Fruit fly (Drosophila melanogaster) whole organism, embryonic: ENCODE measurements around the gene CG32939.

Experiments
- Aef1 ChIP-seq: fragments of 200-800 bp; sonication (Bioruptor generic); IDR thresholded peaks from 3 replicates; pipeline ENCODE4 v1.3.6; 2022; ENCODE audit warnings: missing biosample characterization, missing genetic modification characterization
- Awh ChIP-seq: fragments of 200-800 bp; sonication (Bioruptor generic); IDR thresholded peaks from 2 replicates; pipeline ENCODE4, ENCODE4 v1.3.6; 2022; ENCODE audit warnings: missing biosample characterization, missing genetic modification characterization
- B-H1 ChIP-seq: fragments of 200-800 bp; sonication (Bioruptor generic); IDR thresholded peaks from 3 replicates; pipeline ENCODE4 v1.3.6; 2022; ENCODE audit warnings: missing biosample characterization, missing genetic modification characterization
- CG10147 ChIP-seq: fragments of 200-800 bp; sonication (Bioruptor generic); optimal IDR thresholded peaks from 2 replicates; lab custom pipeline; 2019; ENCODE audit warnings: missing biosample characterization, mild to moderate bottlenecking, missing genetic modification characterization, moderate library complexity
- CG10274 ChIP-seq: fragments of 200-800 bp; sonication (Bioruptor generic); optimal IDR thresholded peaks from 3 replicates; lab custom pipeline; 2017; ENCODE audit warnings: missing biosample characterization, mild to moderate bottlenecking, missing genetic modification characterization
- CG11085 ChIP-seq: fragments of 200-800 bp; sonication (Bioruptor generic); IDR thresholded peaks from 2 replicates; pipeline ENCODE4 v1.3.6; 2022; ENCODE audit warnings: missing biosample characterization, missing genetic modification characterization
- CG11695 ChIP-seq: fragments of 200-800 bp; sonication (Bioruptor generic); IDR thresholded peaks from 3 replicates; pipeline ENCODE4 v1.3.6; 2022; ENCODE audit warnings: missing biosample characterization, missing genetic modification characterization
- CG11723 ChIP-seq: fragments of 200-800 bp; sonication (Bioruptor generic); optimal IDR thresholded peaks from 2 replicates; lab custom pipeline; 2017; ENCODE audit warnings: missing biosample characterization, mild to moderate bottlenecking, missing genetic modification characterization
- CG12104 ChIP-seq: fragments of 200-800 bp; sonication (Bioruptor generic); optimal IDR thresholded peaks from 3 replicates; lab custom pipeline; 2016; ENCODE audit warnings: missing biosample characterization, missing genetic modification characterization
- CG12299 ChIP-seq: fragments of 200-800 bp; sonication (Bioruptor generic); optimal IDR thresholded peaks from 2 replicates; lab custom pipeline; 2018; ENCODE audit warnings: missing biosample characterization, mild to moderate bottlenecking, missing genetic modification characterization
- CG1233 ChIP-seq: fragments of 200-800 bp; sonication (Bioruptor generic); optimal IDR thresholded peaks from 4 replicates; lab custom pipeline; 2018; ENCODE audit warnings: missing biosample characterization, mild to moderate bottlenecking, missing genetic modification characterization
- CG15269 ChIP-seq: fragments of 200-800 bp; sonication (Bioruptor generic); optimal IDR thresholded peaks from 2 replicates; lab custom pipeline; 2018; ENCODE audit warnings: missing biosample characterization, mild to moderate bottlenecking, missing genetic modification characterization, moderate library complexity
- CG15601 ChIP-seq: fragments of 200-800 bp; sonication (Bioruptor generic); optimal IDR thresholded peaks from 3 replicates; lab custom pipeline; 2019; ENCODE audit warnings: missing biosample characterization, mild to moderate bottlenecking, missing genetic modification characterization, moderate library complexity
- CG15696 ChIP-seq: fragments of 200-800 bp; sonication (Bioruptor generic); optimal IDR thresholded peaks from 2 replicates; lab custom pipeline; 2019; ENCODE audit warnings: missing biosample characterization, mild to moderate bottlenecking, missing genetic modification characterization, moderate library complexity
- CG16815 ChIP-seq: fragments of 200-800 bp; sonication (Bioruptor generic); optimal IDR thresholded peaks from 3 replicates; lab custom pipeline; 2017; ENCODE audit warnings: missing biosample characterization, mild to moderate bottlenecking, missing genetic modification characterization
- CG2199 ChIP-seq: fragments of 200-800 bp; sonication (Bioruptor generic); IDR thresholded peaks from 3 replicates; pipeline ENCODE4 v1.3.6; 2022; ENCODE audit warnings: missing biosample characterization, missing genetic modification characterization
- CG31441 ChIP-seq: fragments of 200-800 bp; sonication (Bioruptor generic); IDR thresholded peaks from 2 replicates; pipeline ENCODE4 v1.3.6; 2022; ENCODE audit warnings: missing biosample characterization, missing genetic modification characterization
- CG33213 ChIP-seq: fragments of 200-800 bp; sonication (Bioruptor generic); optimal IDR thresholded peaks from 3 replicates; lab custom pipeline; 2016; ENCODE audit warnings: missing biosample characterization, missing genetic modification characterization
- CG33557 ChIP-seq: fragments of 200-800 bp; sonication (Bioruptor generic); optimal IDR thresholded peaks from 2 replicates; lab custom pipeline; 2019; ENCODE audit warnings: missing biosample characterization, mild to moderate bottlenecking, missing genetic modification characterization, moderate library complexity
- CG3838 ChIP-seq: fragments of 200-800 bp; sonication (Bioruptor generic); optimal IDR thresholded peaks from 3 replicates; lab custom pipeline; 2016; ENCODE audit warnings: missing biosample characterization, missing genetic modification characterization
- CG4707 ChIP-seq: fragments of 200-800 bp; sonication (Bioruptor generic); optimal IDR thresholded peaks from 2 replicates; lab custom pipeline; 2018; ENCODE audit warnings: missing biosample characterization, mild to moderate bottlenecking, missing genetic modification characterization, moderate library complexity
- CG4854 ChIP-seq: fragments of 200-800 bp; sonication (Bioruptor generic); optimal IDR thresholded peaks from 2 replicates; lab custom pipeline; 2016; ENCODE audit warnings: missing biosample characterization, missing genetic modification characterization, inconsistent platforms
- CG7928 ChIP-seq: fragments of 200-800 bp; sonication (Bioruptor generic); optimal IDR thresholded peaks from 2 replicates; lab custom pipeline; 2017; ENCODE audit warnings: missing biosample characterization, mild to moderate bottlenecking, missing genetic modification characterization
- CG8359 ChIP-seq: fragments of 200-800 bp; sonication (Bioruptor generic); optimal IDR thresholded peaks from 2 replicates; lab custom pipeline; 2017; ENCODE audit warnings: missing biosample characterization, mild to moderate bottlenecking, missing genetic modification characterization, borderline replicate concordance
- D19A ChIP-seq: fragments of 200-800 bp; optimal IDR thresholded peaks from 3 replicates; lab custom pipeline; 2019; ENCODE audit warnings: missing biosample characterization, mild to moderate bottlenecking, missing genetic modification characterization, moderate library complexity
- ERR ChIP-seq: fragments of 200-800 bp; sonication (Bioruptor generic); optimal IDR thresholded peaks from 2 replicates; lab custom pipeline; 2016; ENCODE audit warnings: missing biosample characterization, missing genetic modification characterization
- HLH4C ChIP-seq: fragments of 200-800 bp; sonication (Bioruptor generic); IDR thresholded peaks from 3 replicates; pipeline ENCODE4 v1.3.6; 2022; ENCODE audit warnings: missing biosample characterization, missing genetic modification characterization; ENCODE audit not compliant: partially characterized antibody
- Mad ChIP-seq: fragments of 200-800 bp; sonication (Bioruptor generic); optimal IDR thresholded peaks from 2 replicates; lab custom pipeline; 2016; ENCODE audit warnings: missing biosample characterization, missing genetic modification characterization
- Nf-YC ChIP-seq: fragments of 200-800 bp; optimal IDR thresholded peaks from 3 replicates; lab custom pipeline; 2019; ENCODE audit warnings: missing biosample characterization, mild to moderate bottlenecking, missing genetic modification characterization, moderate library complexity
- Six4 ChIP-seq: fragments of 200-800 bp; sonication (Bioruptor generic); optimal IDR thresholded peaks from 2 replicates; lab custom pipeline; 2016; ENCODE audit warnings: missing biosample characterization, missing genetic modification characterization
- Spps ChIP-seq: fragments of 200-800 bp; sonication (Bioruptor generic); optimal IDR thresholded peaks from 2 replicates; lab custom pipeline; 2018; ENCODE audit warnings: missing biosample characterization, mild to moderate bottlenecking, missing genetic modification characterization
- Stat92E ChIP-seq, 3 experiments: fragments of >200 bp in 2 of 3; fragments of 200-800 bp in 1 of 3; sonication (Bioruptor generic) in 1 of 3; optimal IDR thresholded peaks; 2 replicates each; lab custom pipeline; 2017 to 2019; ENCODE audit warnings: missing biosample characterization in 3 of 3, missing genetic modification characterization in 3 of 3, mild to moderate bottlenecking in 1 of 3, moderate library complexity in 1 of 3
- ash1 ChIP-seq: fragments of 200-800 bp; sonication (Bioruptor generic); optimal IDR thresholded peaks from 2 replicates; lab custom pipeline; 2018; ENCODE audit warnings: missing biosample characterization, mild to moderate bottlenecking, missing genetic modification characterization
- bigmax ChIP-seq: fragments of 200-800 bp; sonication (Bioruptor generic); optimal IDR thresholded peaks from 2 replicates; lab custom pipeline; 2018; ENCODE audit warnings: missing biosample characterization, mild to moderate bottlenecking, missing genetic modification characterization
- ci ChIP-seq: fragments of 200-800 bp; sonication (Bioruptor generic); IDR thresholded peaks from 3 replicates; pipeline ENCODE4 v1.3.6; 2022; ENCODE audit warnings: missing biosample characterization, missing genetic modification characterization
- corto ChIP-seq: fragments of 200-800 bp; sonication (Bioruptor generic); optimal IDR thresholded peaks from 2 replicates; lab custom pipeline; 2016; ENCODE audit warnings: missing biosample characterization, mild to moderate bottlenecking, missing genetic modification characterization, moderate library complexity
- ems ChIP-seq: fragments of 200-800 bp; sonication (Bioruptor generic); optimal IDR thresholded peaks from 3 replicates; lab custom pipeline; 2016; ENCODE audit warnings: missing biosample characterization, missing genetic modification characterization
- eyg ChIP-seq: fragments of 200-800 bp; sonication (Bioruptor generic); optimal IDR thresholded peaks from 3 replicates; lab custom pipeline; 2016; ENCODE audit warnings: missing biosample characterization, missing genetic modification characterization
- fd64A ChIP-seq: fragments of 200-800 bp; sonication (Bioruptor generic); optimal IDR thresholded peaks from 3 replicates; lab custom pipeline; 2018; ENCODE audit warnings: missing biosample characterization, mild to moderate bottlenecking, missing genetic modification characterization
- gce ChIP-seq: fragments of 200-800 bp; sonication (Bioruptor generic); IDR thresholded peaks from 3 replicates; pipeline ENCODE4 v1.3.6; 2022; ENCODE audit warnings: missing biosample characterization, missing genetic modification characterization
- gcm ChIP-seq: fragments of 200-800 bp; sonication (Bioruptor generic); optimal IDR thresholded peaks from 2 replicates; lab custom pipeline; 2019; ENCODE audit warnings: missing biosample characterization, mild to moderate bottlenecking, missing genetic modification characterization, moderate library complexity
- gro ChIP-seq: fragments of 200-800 bp; sonication (Bioruptor generic); optimal IDR thresholded peaks from 2 replicates; lab custom pipeline; 2016; ENCODE audit warnings: missing biosample characterization, missing genetic modification characterization
- jigr1 ChIP-seq: fragments of 200-800 bp; sonication (Bioruptor generic); IDR thresholded peaks from 3 replicates; pipeline ENCODE4 v1.3.6; 2022; ENCODE audit warnings: missing biosample characterization, missing genetic modification characterization
- kay ChIP-seq: fragments of 200-800 bp; sonication (Bioruptor generic); optimal IDR thresholded peaks from 2 replicates; lab custom pipeline; 2016; ENCODE audit warnings: missing biosample characterization, missing genetic modification characterization
- kni ChIP-seq: fragments of 200-800 bp; sonication (Bioruptor generic); optimal IDR thresholded peaks from 3 replicates; lab custom pipeline; 2017; ENCODE audit warnings: mild to moderate bottlenecking, missing biosample characterization, missing genetic modification reagents, missing genetic modification characterization
- knrl ChIP-seq: fragments of 200-800 bp; sonication (Bioruptor generic); IDR thresholded peaks from 3 replicates; pipeline ENCODE4 v1.3.6; 2022; ENCODE audit warnings: missing biosample characterization, missing genetic modification characterization; ENCODE audit not compliant: partially characterized antibody
- lab ChIP-seq: fragments of 200-800 bp; sonication (Bioruptor generic); optimal IDR thresholded peaks from 3 replicates; lab custom pipeline; 2017; ENCODE audit warnings: missing biosample characterization, missing genetic modification characterization, mild to moderate bottlenecking, moderate library complexity, missing genetic modification reagents
- phol ChIP-seq: fragments of 200-800 bp; sonication (Bioruptor generic); optimal IDR thresholded peaks from 3 replicates; lab custom pipeline; 2018; ENCODE audit warnings: missing biosample characterization, mild to moderate bottlenecking, missing genetic modification characterization, moderate library complexity
- sens ChIP-seq: fragments of 200-800 bp; sonication (Bioruptor generic); peaks from one replicate; lab custom pipeline; 2016; ENCODE audit warnings: missing biosample characterization, missing genetic modification characterization
- sens-2 ChIP-seq: fragments of 200-800 bp; sonication (Bioruptor generic); IDR thresholded peaks from 2 replicates; pipeline ENCODE4 v1.3.6; 2022; ENCODE audit warnings: missing biosample characterization, missing genetic modification characterization
- shn ChIP-seq: fragments of 200-800 bp; sonication (Bioruptor generic); optimal IDR thresholded peaks from 3 replicates; lab custom pipeline; 2016; ENCODE audit warnings: missing biosample characterization, missing genetic modification characterization
- sima ChIP-seq: fragments of 200-800 bp; sonication (Bioruptor generic); optimal IDR thresholded peaks from 2 replicates; lab custom pipeline; 2016; ENCODE audit warnings: missing biosample characterization, missing genetic modification characterization

CG32939 gene

dm6 chr3R:9710886-9711285, 18.0 kb downstream of the CG32939 start, which contains the start of the genes trbd and dmt (continued):
- TF ChIP-seq kni (no peak), corto (no peak), CG15696 (tag; lab: Kevin White, UChicago) (no peak), gro (GFP tag; lab: Kevin White, UChicago) (peak; percentile 89), CG15269 (tag; lab: Kevin White, UChicago) (no peak), CG10274 (no peak), ERR (GFP tag; lab: Kevin White, UChicago) (peak; percentile 55), sima (GFP tag; lab: Kevin White, UChicago) (peak; percentile 24), ems (GFP tag; lab: Kevin White, UChicago) (peak; percentile 26), CG12104 (GFP tag; lab: Kevin White, UChicago) (no peak), knrl (GFP tag; lab: Robert Waterston, UW) (no peak), HLH4C (GFP tag; lab: Robert Waterston, UW) (no peak), CG2199 (no peak), phol (tag; lab: Kevin White, UChicago) (peak; percentile 99), lab (GFP tag; lab: Kevin White, UChicago) (no peak), shn (GFP tag; lab: Kevin White, UChicago) (peak; percentile 37), CG4707 (GFP tag; lab: Kevin White, UChicago) (no peak), Nf-YC (tag; lab: Kevin White, UChicago) (no peak), ash1 (GFP tag; lab: Kevin White, UChicago) (no peak), CG7928 (peak; percentile 99), kay (GFP tag; lab: Kevin White, UChicago) (no peak), gcm (no peak), ci (GFP tag; lab: Robert Waterston, UW) (no peak), CG12299 (tag; lab: Kevin White, UChicago) (no peak), D19A (no peak), CG11723 (GFP tag; lab: Kevin White, UChicago) (no peak), CG10147 (GFP tag; lab: Kevin White, UChicago) (no peak), Stat92E (GFP tag; optimal IDR thresholded peaks at IDR 0.05; lab: Kevin White, UChicago) (peak in 1 of 3 experiments; percentile 64), CG4854 (no peak), Aef1 (GFP tag; lab: Robert Waterston, UW) (no peak), Mad (peak; percentile 58), CG33557 (no peak), CG15601 (tag; lab: Kevin White, UChicago) (no peak), B-H1 (GFP tag; lab: Robert Waterston, UW) (no peak), CG16815 (GFP tag; lab: Kevin White, UChicago) (peak; percentile 12), CG31441 (GFP tag; lab: Robert Waterston, UW) (no peak), gce (no peak), eyg (GFP tag; lab: Kevin White, UChicago) (no peak), CG8359 (GFP tag; lab: Kevin White, UChicago) (no peak), bigmax (GFP tag; lab: Kevin White, UChicago) (peak; percentile 63), Spps (tag; lab: Kevin White, UChicago) (no peak), Six4 (GFP tag; lab: Kevin White, UChicago) (no peak), sens (GFP tag; lab: Kevin White, UChicago) (no peak), CG11085 (GFP tag; lab: Robert Waterston, UW) (no peak), CG1233 (GFP tag; lab: Kevin White, UChicago) (no peak), Awh (no peak), fd64A (GFP tag; lab: Kevin White, UChicago) (no peak), CG33213 (GFP tag; lab: Kevin White, UChicago) (peak; percentile 92), CG3838 (GFP tag; lab: Kevin White, UChicago) (no peak), sens-2 (GFP tag; lab: Robert Waterston, UW) (no peak), jigr1 (GFP tag; lab: Robert Waterston, UW) (no peak), CG11695 (no peak)
